Worm (Caenorhabditis elegans): ENCODE measurements around the gene spas-1.

spas-1 gene

ce11 chrV:9128562-9128961, 47.0 kb upstream of the spas-1 start (continued):
- TF ChIP-seq sox-4 (tag; optimal IDR thresholded peaks at IDR 0.05) (peak; percentile 77), ces-1 (GFP tag; optimal IDR thresholded peaks at IDR 0.05) (no peak), irx-1 (tag; optimal IDR thresholded peaks at IDR 0.05) (peak; percentile 24), efl-1 (optimal IDR thresholded peaks at IDR 0.05) (peak; percentile 40 to 46), efl-1 (GFP tag; optimal IDR thresholded peaks at IDR 0.05 in 1 of 2) (peak; percentile 25 to 89), isw-1 (GFP tag; IDR thresholded peaks at IDR 0.05) (peak; percentile 25; the same call in 1 of the 2 replicates), efl-3 (GFP tag; optimal IDR thresholded peaks at IDR 0.05) (no peak), pqm-1 (tag; optimal IDR thresholded peaks at IDR 0.05) (no peak), aha-1 (tag; optimal IDR thresholded peaks at IDR 0.05) (no peak), ceh-88 (GFP tag; IDR thresholded peaks at IDR 0.05) (no peak), unc-30 (tag; optimal IDR thresholded peaks at IDR 0.05) (no peak), lsy-2 (tag; optimal IDR thresholded peaks at IDR 0.05) (peak in 1 of 2 experiments; percentile 61), ama-1 (optimal IDR thresholded peaks at IDR 0.05) (no peak), dpl-1 (GFP tag; optimal IDR thresholded peaks at IDR 0.05) (peak in 1 of 3 experiments; percentile 41), nhr-11 (tag; optimal IDR thresholded peaks at IDR 0.05) (peak; percentile 78), ztf-4 (tag; optimal IDR thresholded peaks at IDR 0.05) (peak; percentile 38), C16A3.4 (tag; optimal IDR thresholded peaks at IDR 0.05) (no peak), pag-3 (tag; optimal IDR thresholded peaks at IDR 0.05; ENCODE audit: borderline replicate concordance, insufficient read depth) (peak; percentile 35), mab-9 (GFP tag; IDR thresholded peaks at IDR 0.05) (no peak), nhr-47 (tag; optimal IDR thresholded peaks at IDR 0.05) (peak; percentile 87), mef-2 (tag; optimal IDR thresholded peaks at IDR 0.05) (peak; percentile 87)

DNA sequence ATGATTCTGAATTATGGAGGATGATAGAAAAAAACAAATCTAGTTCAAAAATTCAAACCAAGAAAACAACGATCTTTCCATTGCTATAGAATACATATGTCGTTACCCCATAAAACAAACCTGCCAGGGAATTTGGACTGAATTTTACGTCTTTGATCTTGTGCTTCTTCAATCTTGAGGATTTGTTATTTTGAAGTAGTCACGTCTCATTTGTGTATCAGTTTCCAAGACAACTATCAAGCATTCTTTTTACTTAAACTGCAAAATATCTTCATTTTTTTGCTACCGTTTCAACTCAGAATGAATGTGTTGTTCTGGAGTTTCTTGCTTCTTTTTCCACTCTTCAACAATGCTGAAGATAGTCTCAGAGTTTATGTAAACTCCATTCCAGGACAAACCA, 44.8 kb upstream of the spas-1 start, which contains the start of gene F21C10.19:
F21C10.19 (plus strand) TSS at position 301 of the 400 bp plus-strand sequence.
- TF ChIP-seq Y116A8C.19 (tag; optimal IDR thresholded peaks at IDR 0.05; ENCODE audit: borderline replicate concordance) (no peak), efl-1 (optimal IDR thresholded peaks at IDR 0.05) (no peak), efl-1 (GFP tag; optimal IDR thresholded peaks at IDR 0.05 in 1 of 2) (peak in 1 of 2 experiments; percentile 60)

DNA sequence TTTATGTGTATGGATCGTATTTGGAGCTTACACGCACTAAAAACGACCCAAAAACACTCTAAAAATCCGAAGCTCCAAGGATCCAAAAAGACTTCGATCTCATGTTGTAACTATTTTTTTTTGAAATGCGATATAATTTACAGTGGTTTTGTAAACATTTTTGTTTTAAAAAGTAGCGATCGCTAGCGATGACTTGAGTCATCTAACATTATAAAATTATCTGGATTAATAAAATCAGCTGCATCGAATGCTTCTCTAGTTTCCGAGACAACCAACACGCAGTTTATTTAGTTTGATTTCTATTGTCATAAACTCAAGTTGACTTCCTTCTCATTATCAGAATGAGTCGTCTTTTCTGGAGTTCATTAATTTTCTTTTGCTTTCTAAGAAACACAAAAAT, 43.5 kb upstream of the spas-1 start, which contains the start of gene F21C10.1:
F21C10.1 (plus strand) TSS at position 301 of the 400 bp plus-strand sequence.
- TF ChIP-seq fkh-8 (tag; optimal IDR thresholded peaks at IDR 0.05) (no peak), lin-13 (GFP tag; optimal IDR thresholded peaks at IDR 0.05) (no peak), nhr-71 (tag; optimal IDR thresholded peaks at IDR 0.05) (no peak), dpl-1 (GFP tag; optimal IDR thresholded peaks at IDR 0.05) (no peak), hlh-4 (tag; optimal IDR thresholded peaks at IDR 0.05) (no peak), fkh-4 (tag; optimal IDR thresholded peaks at IDR 0.05; ENCODE audit: borderline replicate concordance) (no peak), pag-3 (tag; optimal IDR thresholded peaks at IDR 0.05; ENCODE audit: borderline replicate concordance, insufficient read depth) (no peak), zip-4 (GFP tag; optimal IDR thresholded peaks at IDR 0.05) (no peak), nhr-19 (GFP tag; conservative IDR thresholded peaks at IDR 0.05) (no peak), skn-1 (tag; optimal IDR thresholded peaks at IDR 0.05) (no peak), ceh-88 (GFP tag; IDR thresholded peaks at IDR 0.05) (no peak), unc-30 (tag; optimal IDR thresholded peaks at IDR 0.05) (no peak)

- TF ChIP-seq zag-1 (tag; optimal IDR thresholded peaks at IDR 0.05) (no peak), snpc-4 (tag; optimal IDR thresholded peaks at IDR 0.05) (no peak), fkh-8 (tag; optimal IDR thresholded peaks at IDR 0.05) (peak; percentile 95), nhr-77 (tag; optimal IDR thresholded peaks at IDR 0.05) (no peak), efl-1 (optimal IDR thresholded peaks at IDR 0.05) (no peak), efl-1 (GFP tag; optimal IDR thresholded peaks at IDR 0.05 in 1 of 2) (no peak), unc-62 (GFP tag; optimal IDR thresholded peaks at IDR 0.05) (no peak), mep-1 (tag; optimal IDR thresholded peaks at IDR 0.05) (no peak), swsn-7 (tag; optimal IDR thresholded peaks at IDR 0.05) (peak; percentile 3), nhr-11 (tag; optimal IDR thresholded peaks at IDR 0.05) (peak; percentile 59), unc-30 (tag; optimal IDR thresholded peaks at IDR 0.05) (no peak), ama-1 (optimal IDR thresholded peaks at IDR 0.05) (no peak), nhr-19 (GFP tag; conservative IDR thresholded peaks at IDR 0.05) (no peak), pag-3 (tag; optimal IDR thresholded peaks at IDR 0.05; ENCODE audit: borderline replicate concordance, insufficient read depth) (no peak), isw-1 (GFP tag; IDR thresholded peaks at IDR 0.05) (no peak), blmp-1 (tag; optimal IDR thresholded peaks at IDR 0.05) (no peak), C16A3.4 (tag; optimal IDR thresholded peaks at IDR 0.05) (no peak), jun-1 (tag; optimal IDR thresholded peaks at IDR 0.05) (no peak), lin-14 (GFP tag; optimal IDR thresholded peaks at IDR 0.05) (peak; percentile 6), nhr-85 (tag) (no peak), lir-3 (tag; optimal IDR thresholded peaks at IDR 0.05; ENCODE audit: poor library complexity) (no peak), lin-13 (GFP tag; optimal IDR thresholded peaks at IDR 0.05) (no peak), hlh-17 (GFP tag; optimal IDR thresholded peaks at IDR 0.05; ENCODE audit: borderline replicate concordance) (no peak), efl-3 (GFP tag; optimal IDR thresholded peaks at IDR 0.05) (no peak), fkh-4 (tag; optimal IDR thresholded peaks at IDR 0.05; ENCODE audit: borderline replicate concordance) (no peak), lin-15B (tag; optimal IDR thresholded peaks at IDR 0.05) (no peak), nhr-20 (tag; optimal IDR thresholded peaks at IDR 0.05) (peak; percentile 79), snu-23 (GFP tag; optimal IDR thresholded peaks at IDR 0.05) (no peak), unc-98 (GFP tag; IDR thresholded peaks at IDR 0.05) (no peak)
Measured at ce11 chrV:9133950-9134349, 41.6 kb upstream of the spas-1 start, which contains the start of gene B0222.1. B0222.1 (plus strand) TSS chrV:9134255.

Data from whole organism, L1 larva.